Fruit fly (Drosophila melanogaster) whole organism, adult: Measurements from ENCODE around the gene Edg84A.

Experiments
- CG12768 ChIP-seq: fragments of 200-800 bp; sonication (Bioruptor generic); optimal IDR thresholded peaks from 2 replicates; lab custom pipeline; 2017; ENCODE audit warnings: missing biosample characterization, missing genetic modification characterization, mild to moderate bottlenecking, moderate library complexity, missing genetic modification reagents
- Clk ChIP-seq: fragments of 200-800 bp; sonication (Bioruptor generic); optimal IDR thresholded peaks from 2 replicates; lab custom pipeline; 2017; ENCODE audit warnings: missing biosample characterization, missing genetic modification characterization

DNA sequence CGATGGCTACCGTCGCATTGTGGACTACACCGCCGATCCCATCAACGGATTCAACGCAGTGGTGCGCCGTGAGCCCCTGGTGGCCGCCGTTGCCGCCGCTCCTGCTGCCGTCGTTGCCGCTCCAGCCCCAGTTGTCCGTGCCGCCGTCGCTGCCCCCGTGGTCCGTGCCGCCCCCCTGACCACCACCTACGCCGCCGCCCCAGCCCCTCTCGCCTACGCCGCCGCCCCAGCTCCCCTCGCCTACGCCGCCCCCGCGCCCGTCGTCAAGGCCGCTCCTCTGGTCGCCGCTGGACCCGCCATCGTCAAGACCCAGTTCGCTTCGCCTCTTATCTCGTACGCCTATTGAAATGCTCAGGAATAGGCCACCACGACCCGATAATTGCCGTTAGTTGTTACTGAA is 3.0 kb downstream of the Edg84A start:
- TF ChIP-seq CG12768 = no peak
- no peak for TF ChIP-seq Clk (GFP tag; lab: Kevin White, UChicago)
